Worm (Caenorhabditis elegans): ENCODE measurements around the gene nfyc-1.
A peak's percentile ranks its signal among the peaks of the same experiment; 100 is the strongest.

The nfyc-1 gene

DNA sequence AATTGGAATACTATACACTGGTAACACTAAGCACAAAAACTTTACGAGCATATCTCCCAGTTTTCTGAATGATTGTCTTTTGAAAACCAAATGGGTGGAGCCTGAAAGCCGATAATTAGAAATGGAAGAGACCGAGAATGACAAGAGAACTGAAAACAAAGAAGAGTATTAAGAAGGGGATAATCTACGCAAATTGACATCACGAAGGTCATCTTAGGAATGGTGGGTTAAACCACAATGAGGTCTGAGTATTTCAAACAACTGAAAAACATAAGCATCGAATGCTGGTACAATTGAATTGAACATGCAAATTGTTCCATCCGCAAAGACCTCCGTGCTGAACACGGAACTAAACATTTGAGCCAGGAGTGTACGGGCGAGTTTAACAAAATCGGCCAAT lies 4.3 kb upstream of the nfyc-1 start, which contains the start of gene spp-24:
Gene spp-24 (minus strand): TSS at position 101 of the 400 bp plus-strand sequence.
- TF ChIP-seq pqm-1 (tag; optimal IDR thresholded peaks at IDR 0.05): no peak
- no peak for TF ChIP-seq nhr-43 (tag; optimal IDR thresholded peaks at IDR 0.05; ENCODE audit: poor library complexity, severe bottlenecking)
- TF ChIP-seq elt-3 (tag; optimal IDR thresholded peaks at IDR 0.05): no peak
- TF ChIP-seq unc-39 (tag; optimal IDR thresholded peaks at IDR 0.05): no peak
- TF ChIP-seq elt-2 (tag; optimal IDR thresholded peaks at IDR 0.05): no peak
- no peak for TF ChIP-seq R02D3.7 (tag; optimal IDR thresholded peaks at IDR 0.05)

DNA sequence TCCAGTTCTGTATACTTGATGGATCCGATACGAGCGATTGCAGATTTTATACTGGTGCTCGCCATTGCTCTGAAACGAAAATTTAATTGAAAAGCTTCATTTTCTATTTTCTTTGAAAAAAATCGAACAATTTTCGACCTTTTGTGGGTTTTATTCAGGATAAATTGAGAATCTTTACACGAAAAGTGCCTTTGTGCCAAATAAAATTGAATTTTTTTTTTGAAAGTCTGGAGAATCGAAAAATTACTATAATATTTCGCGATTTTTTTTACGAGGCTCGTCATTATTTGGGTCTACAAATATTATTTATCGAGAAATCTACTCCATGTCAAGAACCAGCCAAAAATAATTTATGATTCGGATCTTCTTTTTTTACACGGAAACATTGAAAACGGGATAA lies 1.8 kb upstream of the nfyc-1 start, which contains the start of gene F23F1.10:
Gene F23F1.10 (minus strand): TSS at position 69 of the 400 bp plus-strand sequence.
- TF ChIP-seq zag-1 (tag; optimal IDR thresholded peaks at IDR 0.05): no peak
- no peak for TF ChIP-seq daf-12 (tag; optimal IDR thresholded peaks at IDR 0.05)
- no peak for TF ChIP-seq lsy-12 (tag; optimal IDR thresholded peaks at IDR 0.05)
- no peak for TF ChIP-seq eor-1 (tag; optimal IDR thresholded peaks at IDR 0.05)
- no peak for TF ChIP-seq elt-3 (tag; optimal IDR thresholded peaks at IDR 0.05)
- no peak for TF ChIP-seq nfya-1 (tag; optimal IDR thresholded peaks at IDR 0.05; ENCODE audit: insufficient read depth)
- no peak for TF ChIP-seq elt-1 (tag; optimal IDR thresholded peaks at IDR 0.05)
- no peak for TF ChIP-seq lin-15B (tag; optimal IDR thresholded peaks at IDR 0.05)
- TF ChIP-seq mml-1 (tag; optimal IDR thresholded peaks at IDR 0.05): no peak

DNA sequence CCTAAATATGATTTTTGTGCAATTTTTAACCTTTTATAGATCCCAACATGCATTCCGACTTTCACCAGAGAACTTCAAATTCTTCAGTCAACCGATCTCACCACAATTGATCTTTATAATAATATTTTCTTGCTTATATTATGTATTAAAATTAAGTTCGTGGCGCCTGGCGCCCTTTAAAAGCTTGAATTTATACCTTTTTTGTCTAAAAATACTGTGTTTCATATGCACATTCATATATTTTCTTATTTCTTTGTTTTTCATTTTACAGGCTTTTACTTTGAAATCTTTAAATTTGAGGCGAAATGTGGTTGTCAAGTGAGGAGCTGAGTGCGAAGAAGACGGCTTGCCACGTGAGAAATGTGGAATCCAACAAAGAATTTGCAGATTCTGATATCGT lies 1.0 kb downstream of the nfyc-1 start, which contains the start of gene rpoa-49:
Gene rpoa-49 (plus strand): TSS at position 301 of the 400 bp plus-strand sequence.
- TF ChIP-seq eor-1 (tag; optimal IDR thresholded peaks at IDR 0.05): no peak
- no peak for TF ChIP-seq elt-1 (tag; optimal IDR thresholded peaks at IDR 0.05)
- TF ChIP-seq ztf-4 (tag; optimal IDR thresholded peaks at IDR 0.05): no peak

DNA sequence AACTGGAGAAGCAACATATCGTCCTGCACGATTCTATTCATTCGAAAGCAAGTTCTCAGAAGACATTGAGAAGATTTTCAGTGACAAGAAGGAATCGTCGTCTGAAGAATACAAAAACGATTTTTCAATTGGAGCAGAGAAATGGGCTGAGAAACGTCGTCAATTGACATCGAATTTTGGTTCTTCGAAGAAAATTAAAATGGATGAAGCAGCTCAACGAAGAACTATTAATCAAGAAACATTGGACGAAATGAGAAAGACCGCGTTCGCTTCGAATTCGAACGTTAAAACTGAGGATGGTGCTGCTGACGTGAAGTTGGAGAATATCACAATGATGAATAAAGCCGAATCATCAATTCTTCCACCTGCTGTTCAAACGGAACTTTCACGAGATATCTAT lies 2.4 kb downstream of the nfyc-1 start, which contains the start of gene rpt-4:
Gene rpt-4 (minus strand): TSS at position 101 of the 400 bp plus-strand sequence.
- TF ChIP-seq ceh-16 (tag; optimal IDR thresholded peaks at IDR 0.05): no peak
- no peak for TF ChIP-seq nhr-12 (tag; optimal IDR thresholded peaks at IDR 0.05)
- no peak for TF ChIP-seq pha-4 (tag; optimal IDR thresholded peaks at IDR 0.05)
- TF ChIP-seq mdl-1 (tag; optimal IDR thresholded peaks at IDR 0.05): no peak
- no peak for TF ChIP-seq fos-1 (tag; optimal IDR thresholded peaks at IDR 0.05)
- no peak for TF ChIP-seq pqm-1 (tag; optimal IDR thresholded peaks at IDR 0.05)
- TF ChIP-seq ceh-82 (tag; optimal IDR thresholded peaks at IDR 0.05): no peak
- TF ChIP-seq nhr-67 (tag; optimal IDR thresholded peaks at IDR 0.05): no peak
- no peak for TF ChIP-seq ztf-4 (tag; optimal IDR thresholded peaks at IDR 0.05)
- no peak for TF ChIP-seq zag-1 (tag; optimal IDR thresholded peaks at IDR 0.05)
- TF ChIP-seq skn-1 (tag; optimal IDR thresholded peaks at IDR 0.05): no peak

DNA sequence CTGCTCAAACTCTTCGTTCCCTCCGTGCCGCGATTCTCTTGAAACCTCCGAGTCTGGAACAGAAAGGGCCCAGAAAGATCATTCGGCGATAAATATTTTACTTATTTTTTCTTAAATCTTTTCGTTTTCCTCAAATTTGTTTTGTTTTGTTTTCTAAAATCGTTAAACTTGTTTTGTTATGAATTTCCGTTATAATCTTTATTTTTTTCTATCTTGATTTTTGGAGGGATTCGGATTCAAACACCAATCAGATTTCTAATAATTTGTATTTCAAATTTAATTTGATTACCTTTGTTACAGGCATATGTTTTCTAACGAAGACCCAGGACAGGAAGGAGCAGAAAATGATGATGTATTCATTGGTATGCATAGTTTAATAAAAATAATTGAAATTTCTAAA lies 3.6 kb downstream of the nfyc-1 start, which contains the start of gene C23H3.5:
Gene C23H3.5 (plus strand): TSS at position 301 of the 400 bp plus-strand sequence.
- TF ChIP-seq ZK546.5 (tag; optimal IDR thresholded peaks at IDR 0.05) (no peak), fos-1 (tag; optimal IDR thresholded peaks at IDR 0.05) (no peak), egl-5 (tag; optimal IDR thresholded peaks at IDR 0.05) (no peak), nhr-77 (tag; optimal IDR thresholded peaks at IDR 0.05) (no peak), pha-4 (tag; optimal IDR thresholded peaks at IDR 0.05) (no peak), nhr-12 (tag; optimal IDR thresholded peaks at IDR 0.05) (no peak), R02D3.7 (tag; optimal IDR thresholded peaks at IDR 0.05) (no peak), ama-1 (optimal IDR thresholded peaks at IDR 0.05) (no peak), zag-1 (tag; optimal IDR thresholded peaks at IDR 0.05) (no peak), snpc-4 (tag; optimal IDR thresholded peaks at IDR 0.05) (no peak), unc-39 (tag; optimal IDR thresholded peaks at IDR 0.05) (no peak), fkh-10 (GFP tag; optimal IDR thresholded peaks at IDR 0.05) (no peak), fkh-2 (tag; optimal IDR thresholded peaks at IDR 0.05) (no peak), egl-27 (tag; optimal IDR thresholded peaks at IDR 0.05) (no peak), mdl-1 (tag; optimal IDR thresholded peaks at IDR 0.05) (no peak)

DNA sequence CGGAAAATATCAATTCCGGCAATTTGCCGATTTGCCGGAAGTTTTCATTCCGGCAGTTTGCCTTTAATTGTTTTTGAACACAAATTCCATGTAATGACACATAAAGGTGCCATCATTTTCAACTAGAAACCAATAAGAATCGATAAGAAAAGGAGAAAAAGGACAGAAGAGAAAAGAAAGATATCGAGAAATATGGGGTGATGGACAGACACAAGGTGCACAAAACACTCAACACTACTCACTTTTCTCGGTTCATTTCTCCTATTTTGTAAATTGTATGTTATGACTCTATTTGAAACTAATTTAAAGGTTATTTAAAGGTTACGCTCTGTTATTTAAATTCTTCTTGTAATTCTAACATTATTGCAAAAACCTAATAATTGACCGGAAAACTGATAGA lies 7.2 kb downstream of the nfyc-1 start:
- TF ChIP-seq nhr-76 (tag; optimal IDR thresholded peaks at IDR 0.05) (no peak), mdl-1 (tag; optimal IDR thresholded peaks at IDR 0.05) (no peak), unc-39 (tag; optimal IDR thresholded peaks at IDR 0.05) (no peak), ceh-28 (tag; optimal IDR thresholded peaks at IDR 0.05) (peak; percentile 19), pqm-1 (tag; optimal IDR thresholded peaks at IDR 0.05) (peak; percentile 61), nhr-11 (tag; optimal IDR thresholded peaks at IDR 0.05) (no peak), elt-2 (tag; optimal IDR thresholded peaks at IDR 0.05) (peak; percentile 44), lin-39 (tag; optimal IDR thresholded peaks at IDR 0.05) (no peak), ceh-82 (tag; optimal IDR thresholded peaks at IDR 0.05) (no peak), elt-3 (tag; optimal IDR thresholded peaks at IDR 0.05) (no peak), nhr-43 (tag; optimal IDR thresholded peaks at IDR 0.05; ENCODE audit: poor library complexity, severe bottlenecking) (no peak), elt-1 (tag; optimal IDR thresholded peaks at IDR 0.05) (no peak), skn-1 (tag; optimal IDR thresholded peaks at IDR 0.05) (no peak), fkh-10 (GFP tag; optimal IDR thresholded peaks at IDR 0.05) (no peak), egl-5 (tag; optimal IDR thresholded peaks at IDR 0.05) (no peak)

Measured in whole organism, L3 larva.